Worm (Caenorhabditis elegans): ENCODE results near the gene K08D9.9.

The K08D9.9 gene

ce11 chrV:3193091-3193608 lies 43.4 kb downstream of the K08D9.9 start, which contains the start of the genes Y73C8B.3 and Y73C8B.9:
Gene Y73C8B.3, minus strand, starts transcription at chrV:3193237.
Gene Y73C8B.9, plus strand, starts transcription at chrV:3193558.
- peak; percentile 22 for TF ChIP-seq sma-3 (GFP tag; optimal IDR thresholded peaks at IDR 0.05)
- TF ChIP-seq crh-2 (tag; optimal IDR thresholded peaks at IDR 0.05): peak; percentile 15
- peak; percentile 77 for TF ChIP-seq sma-9 (GFP tag; optimal IDR thresholded peaks at IDR 0.05)
- TF ChIP-seq sma-9 (tag; optimal IDR thresholded peaks at IDR 0.05): no peak
- peak; percentile 43 for TF ChIP-seq gmeb-1 (tag; optimal IDR thresholded peaks at IDR 0.05)
- peak; percentile 24 for TF ChIP-seq nhr-25 (tag; optimal IDR thresholded peaks at IDR 0.05)
- no peak for TF ChIP-seq unc-39 (tag; optimal IDR thresholded peaks at IDR 0.05)
- TF ChIP-seq nhr-21 (tag; optimal IDR thresholded peaks at IDR 0.05): peak; percentile 18
- TF ChIP-seq ceh-82 (tag; optimal IDR thresholded peaks at IDR 0.05): no peak
- TF ChIP-seq F13H6.1 (tag; optimal IDR thresholded peaks at IDR 0.05): peak; percentile 7
- TF ChIP-seq egl-27 (tag; optimal IDR thresholded peaks at IDR 0.05): no peak
- peak; percentile 14 for TF ChIP-seq fos-1 (tag; optimal IDR thresholded peaks at IDR 0.05)
- no peak for TF ChIP-seq nhr-237 (tag; optimal IDR thresholded peaks at IDR 0.05)
- TF ChIP-seq nhr-10 (tag; optimal IDR thresholded peaks at IDR 0.05): no peak

ce11 chrV:3188043-3188442 lies 48.5 kb downstream of the K08D9.9 start, which contains the start of gene lag-2:
Gene lag-2, plus strand, starts transcription at chrV:3188343.
- TF ChIP-seq sma-9 (GFP tag; optimal IDR thresholded peaks at IDR 0.05): no peak
- TF ChIP-seq sma-9 (tag; optimal IDR thresholded peaks at IDR 0.05): no peak
- TF ChIP-seq ztf-1 (GFP tag; conservative IDR thresholded peaks at IDR 0.05): no peak
- TF ChIP-seq zag-1 (tag; optimal IDR thresholded peaks at IDR 0.05): no peak
- no peak for TF ChIP-seq skn-1 (tag; optimal IDR thresholded peaks at IDR 0.05)
- no peak for TF ChIP-seq nhr-11 (tag; optimal IDR thresholded peaks at IDR 0.05)
- TF ChIP-seq ceh-82 (tag; optimal IDR thresholded peaks at IDR 0.05): no peak
- no peak for TF ChIP-seq fos-1 (tag; optimal IDR thresholded peaks at IDR 0.05)
